Fruit fly (Drosophila melanogaster) whole organism, wandering third instar larva: ENCODE measurements around the gene CG15484.
A peak's percentile ranks its signal among the peaks of the same experiment; 100 is the strongest.

Experiments
- Abd-B ChIP-seq: fragments of >200 bp; optimal IDR thresholded peaks from 2 replicates; lab custom pipeline; 2017; ENCODE audit warnings: missing biosample characterization, missing genetic modification characterization
- CG32264 ChIP-seq: fragments of 200-800 bp; sonication (Bioruptor generic); optimal IDR thresholded peaks from 2 replicates; lab custom pipeline; 2016; ENCODE audit warnings: missing biosample characterization, missing genetic modification characterization
- CG9705 ChIP-seq: fragments of 200-800 bp; sonication (Bioruptor generic); optimal IDR thresholded peaks from 2 replicates; lab custom pipeline; 2018; ENCODE audit warnings: missing biosample characterization, mild to moderate bottlenecking, missing genetic modification characterization
- CrebA ChIP-seq: fragments of 200-800 bp; sonication (Bioruptor generic); optimal IDR thresholded peaks from 2 replicates; lab custom pipeline; 2016; ENCODE audit warnings: missing biosample characterization, mild to moderate bottlenecking, missing genetic modification characterization, borderline replicate concordance
- Dfd ChIP-seq: fragments of >200 bp; optimal IDR thresholded peaks from 2 replicates; lab custom pipeline; 2017; ENCODE audit warnings: missing biosample characterization, missing genetic modification characterization
- Dif ChIP-seq: fragments of 200-275, 200-300 bp; sonication (Bioruptor generic); optimal IDR thresholded peaks from 2 replicates; lab custom pipeline; 2018; ENCODE audit warnings: missing biosample characterization, missing genetic modification characterization; ENCODE audit not compliant: partially characterized antibody
- GATAd ChIP-seq: sonication (Bioruptor generic); optimal IDR thresholded peaks from 2 replicates; lab custom pipeline; 2016; ENCODE audit warnings: missing biosample characterization, missing genetic modification characterization
- HLH106 ChIP-seq: fragments of 200-800 bp; optimal IDR thresholded peaks from 3 replicates; lab custom pipeline; 2019; ENCODE audit warnings: missing biosample characterization, mild to moderate bottlenecking, missing genetic modification characterization, moderate library complexity
- Hnf4 ChIP-seq: fragments of 200-800 bp; sonication (Bioruptor generic); optimal IDR thresholded peaks from 2 replicates; lab custom pipeline; 2016; ENCODE audit warnings: missing biosample characterization, mild to moderate bottlenecking, missing genetic modification characterization
- Hr78 ChIP-seq: fragments of >200 bp; optimal IDR thresholded peaks from 2 replicates; lab custom pipeline; 2017; ENCODE audit warnings: missing biosample characterization, missing genetic modification characterization
- Hr83 ChIP-seq: fragments of 200-300 bp; sonication (Bioruptor generic); optimal IDR thresholded peaks from 2 replicates; lab custom pipeline; 2016; ENCODE audit warnings: missing biosample characterization, mild to moderate bottlenecking, missing genetic modification characterization, moderate library complexity; ENCODE audit not compliant: poor library complexity, severe bottlenecking
- Jra ChIP-seq: sonication (Bioruptor generic); optimal IDR thresholded peaks from 2 replicates; lab custom pipeline; 2016; ENCODE audit warnings: missing biosample characterization, missing genetic modification characterization
- Mio ChIP-seq: sonication (Bioruptor generic); optimal IDR thresholded peaks from 2 replicates; lab custom pipeline; 2016; ENCODE audit warnings: missing biosample characterization, missing genetic modification characterization
- Myc ChIP-seq: fragments of >200 bp; optimal IDR thresholded peaks from 2 replicates; lab custom pipeline; 2017
- N ChIP-seq: fragments of >200 bp; optimal IDR thresholded peaks from 2 replicates; lab custom pipeline; 2018; ENCODE audit warnings: missing biosample characterization, missing external identifiers, missing genetic modification characterization
- OdsH ChIP-seq: fragments of 200-800 bp; sonication (Bioruptor generic); optimal IDR thresholded peaks from 2 replicates; lab custom pipeline; 2016; ENCODE audit warnings: missing biosample characterization, mild to moderate bottlenecking, missing genetic modification characterization
- Rel ChIP-seq, 2 experiments: fragments of 200-800 bp; sonication (Bioruptor generic) in 1 of 2; optimal IDR thresholded peaks; 2 replicates in 1 of 2; 3 replicates in 1 of 2; lab custom pipeline; 2016 to 2019; ENCODE audit warnings: mild to moderate bottlenecking in 2 of 2, missing biosample characterization in 2 of 2, missing genetic modification characterization in 2 of 2, moderate library complexity in 1 of 2
- Sp1 ChIP-seq: fragments of 200-800 bp; sonication (Bioruptor generic); optimal IDR thresholded peaks from 3 replicates; lab custom pipeline; 2019; ENCODE audit warnings: missing biosample characterization, mild to moderate bottlenecking, missing genetic modification characterization, moderate library complexity
- Vsx2 ChIP-seq: fragments of 200-300, 225-300 bp; sonication (Bioruptor generic); optimal IDR thresholded peaks from 2 replicates; lab custom pipeline; 2018; ENCODE audit warnings: missing biosample characterization, missing genetic modification characterization; ENCODE audit not compliant: partially characterized antibody
- br ChIP-seq: fragments of 200-800 bp; sonication (Bioruptor generic); optimal IDR thresholded peaks from 2 replicates; lab custom pipeline; 2016; ENCODE audit warnings: missing biosample characterization, missing genetic modification characterization
- brk ChIP-seq: fragments of 200-800 bp; sonication (Bioruptor generic); optimal IDR thresholded peaks from 2 replicates; lab custom pipeline; 2016; ENCODE audit warnings: missing biosample characterization, mild to moderate bottlenecking, missing genetic modification characterization
- dl ChIP-seq, 2 experiments: fragments of 175-275, 200-275 bp in 1 of 2; fragments of 200-275 bp in 1 of 2; sonication (Bioruptor generic); optimal IDR thresholded peaks; lab custom pipeline; 2018; ENCODE audit warnings: mild to moderate bottlenecking in 2 of 2, missing biosample characterization in 2 of 2, missing genetic modification characterization in 2 of 2, moderate library complexity in 2 of 2; ENCODE audit not compliant: partially characterized antibody in 2 of 2, insufficient read depth in 1 of 2
- dmrt93B ChIP-seq: fragments of 200-800 bp; sonication (Bioruptor generic); optimal IDR thresholded peaks from 2 replicates; lab custom pipeline; 2018; ENCODE audit warnings: missing biosample characterization, mild to moderate bottlenecking, missing genetic modification characterization
- dsf ChIP-seq: sonication (Bioruptor generic); optimal IDR thresholded peaks from 2 replicates; lab custom pipeline; 2016; ENCODE audit warnings: missing biosample characterization, missing genetic modification characterization, borderline replicate concordance
- ey ChIP-seq: fragments of 200-800 bp; sonication (Bioruptor generic); optimal IDR thresholded peaks from 2 replicates; lab custom pipeline; 2016; ENCODE audit warnings: missing biosample characterization, missing genetic modification characterization
- foxo ChIP-seq, 2 experiments: fragments of 200-800 bp; sonication (Bioruptor generic); optimal IDR thresholded peaks; 2 replicates in 1 of 2; 3 replicates in 1 of 2; lab custom pipeline; 2016 to 2017; ENCODE audit warnings: missing biosample characterization in 2 of 2, missing genetic modification characterization in 2 of 2
- fru ChIP-seq: fragments of 200-800 bp; sonication (Bioruptor generic); optimal IDR thresholded peaks from 3 replicates; lab custom pipeline; 2016; ENCODE audit warnings: missing biosample characterization, mild to moderate bottlenecking, missing genetic modification characterization
- h ChIP-seq: fragments of 200-800 bp; sonication (Bioruptor generic); optimal IDR thresholded peaks from 3 replicates; lab custom pipeline; 2016; ENCODE audit warnings: missing biosample characterization, mild to moderate bottlenecking, missing genetic modification characterization
- jim ChIP-seq: fragments of 175-275, 200-325 bp; sonication (Bioruptor generic); optimal IDR thresholded peaks from 2 replicates; lab custom pipeline; 2016; ENCODE audit warnings: missing biosample characterization, mild to moderate bottlenecking, missing genetic modification characterization
- lola ChIP-seq: fragments of >200 bp; optimal IDR thresholded peaks from 2 replicates; lab custom pipeline; 2017; ENCODE audit warnings: missing biosample characterization, missing genetic modification characterization
- pan ChIP-seq: fragments of >200 bp; optimal IDR thresholded peaks from 2 replicates; lab custom pipeline; 2017
- psq ChIP-seq: fragments of 200-800 bp; sonication (Bioruptor generic); optimal IDR thresholded peaks from 3 replicates; lab custom pipeline; 2017; ENCODE audit warnings: missing biosample characterization, mild to moderate bottlenecking, missing genetic modification characterization, moderate library complexity
- rgr ChIP-seq: fragments of 200-800 bp; sonication (Bioruptor generic); optimal IDR thresholded peaks from 3 replicates; lab custom pipeline; 2016; ENCODE audit warnings: missing biosample characterization, mild to moderate bottlenecking, missing genetic modification characterization
- sage ChIP-seq: fragments of 200-800 bp; sonication (Bioruptor generic); optimal IDR thresholded peaks from 2 replicates; lab custom pipeline; 2016; ENCODE audit warnings: missing biosample characterization, mild to moderate bottlenecking, missing genetic modification characterization
- sv ChIP-seq: fragments of 200-800 bp; sonication (Bioruptor generic); optimal IDR thresholded peaks from 3 replicates; lab custom pipeline; 2016; ENCODE audit warnings: missing biosample characterization, missing genetic modification characterization
- tai ChIP-seq: sonication (Bioruptor generic); optimal IDR thresholded peaks from 2 replicates; lab custom pipeline; 2016; ENCODE audit warnings: missing biosample characterization, missing genetic modification characterization
- usp ChIP-seq: fragments of >200 bp; optimal IDR thresholded peaks from 2 replicates; lab custom pipeline; 2017; ENCODE audit warnings: missing biosample characterization, missing genetic modification characterization
- woc ChIP-seq: sonication (Bioruptor generic); optimal IDR thresholded peaks from 2 replicates; lab custom pipeline; 2016; ENCODE audit warnings: missing biosample characterization, mild to moderate bottlenecking, missing genetic modification characterization

The CG15484 gene

DNA sequence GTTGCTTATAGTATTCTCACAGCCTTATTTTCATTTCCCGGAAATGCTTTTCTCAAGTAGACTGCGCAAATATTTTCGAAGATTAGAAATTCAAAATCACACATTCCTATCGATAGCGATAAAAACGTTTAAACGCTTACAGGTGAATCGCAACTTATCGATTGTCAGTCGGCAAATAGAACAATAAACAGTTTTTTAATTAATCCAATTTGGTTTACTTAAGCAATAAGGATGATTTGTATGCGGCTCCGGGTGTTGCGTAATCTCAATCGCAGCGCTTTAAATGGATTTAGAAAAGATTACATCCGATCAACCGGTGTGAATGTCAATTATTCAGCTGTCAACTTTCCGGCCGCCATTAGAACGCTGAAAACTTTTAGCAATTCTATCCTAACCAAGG, at the start of gene CG15484, which contains the start of gene CG6180:
CG15484 (minus strand) TSS at position 172 of the 400 bp plus-strand sequence.
CG6180 (plus strand) TSS at position 122 of the 400 bp plus-strand sequence.
- TF ChIP-seq Rel (GFP tag; optimal IDR thresholded peaks at IDR 0.05; lab: Kevin White, UChicago) (no peak), Rel (tag; optimal IDR thresholded peaks at IDR 0.05; lab: Kevin White, UChicago) (peak; percentile 56), ey (GFP tag; lab: Kevin White, UChicago) (no peak), CG9705 (GFP tag; lab: Kevin White, UChicago) (peak; percentile 8), rgr (GFP tag; lab: Kevin White, UChicago) (peak; percentile 46), woc (no peak), Myc (lab: Kevin White, UChicago) (peak; percentile 41)

- TF ChIP-seq pan (lab: Kevin White, UChicago) (no peak), foxo (GFP tag; optimal IDR thresholded peaks at IDR 0.05; lab: Kevin White, UChicago) (peak in 1 of 2 experiments; percentile 1)
Measured at dm6 chr2L:12756417-12756816, 48.9 kb upstream of the CG15484 start.

DNA sequence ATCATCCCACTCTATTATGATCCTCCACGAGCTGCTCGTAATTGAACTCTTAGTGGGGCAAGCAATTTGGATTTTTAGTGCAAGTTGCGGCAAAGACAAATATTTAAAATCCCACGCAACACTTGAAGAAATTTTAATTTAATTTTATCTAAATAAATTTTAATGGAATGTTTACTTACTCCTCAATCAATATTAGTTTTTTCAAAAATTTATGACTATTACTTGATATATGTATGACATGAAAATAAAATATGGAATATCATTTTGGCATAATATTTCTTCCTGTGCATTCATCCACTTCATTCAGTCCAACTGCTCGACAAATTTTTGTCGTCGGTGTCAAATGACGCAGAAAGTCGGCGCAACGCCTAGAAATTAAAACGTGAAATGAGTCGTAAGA, 42.5 kb upstream of the CG15484 start:
- TF ChIP-seq ey (GFP tag; lab: Kevin White, UChicago) (no peak), woc (no peak), Hnf4 (no peak), dsf (GFP tag; lab: Kevin White, UChicago) (no peak)

DNA sequence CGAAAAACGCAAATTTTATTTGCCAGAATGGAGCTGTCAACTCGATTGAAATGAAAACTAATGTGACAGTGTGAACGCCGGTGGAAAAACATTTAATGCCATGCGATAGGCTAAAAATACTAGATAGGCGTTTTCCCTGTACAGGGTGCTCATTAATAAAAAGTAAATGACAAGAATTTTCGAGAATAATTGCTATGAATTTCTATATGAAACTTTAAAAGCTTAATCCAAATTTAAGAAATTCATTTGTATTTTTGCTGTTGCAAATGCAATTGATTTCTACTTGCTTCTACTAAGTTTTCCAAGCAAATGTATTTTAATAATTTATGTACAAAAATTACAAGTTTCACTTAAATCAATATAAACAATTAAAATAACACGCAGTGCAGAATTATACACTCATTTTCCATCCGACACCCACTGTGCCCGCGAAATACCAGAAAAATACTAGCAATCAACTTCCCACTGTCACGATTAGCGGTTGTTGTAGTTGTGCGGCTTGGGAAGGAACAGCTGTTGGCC, 14.3 kb upstream of the CG15484 start, which contains the start of gene Pih1D1:
Pih1D1 (minus strand) TSS at position 50 of the 522 bp plus-strand sequence.
- TF ChIP-seq pan (lab: Kevin White, UChicago) = no peak
- TF ChIP-seq Hr83 (GFP tag; lab: Kevin White, UChicago) = no peak
- TF ChIP-seq sage (GFP tag; lab: Kevin White, UChicago) = peak; percentile 82
- peak; percentile 96 for TF ChIP-seq dmrt93B (GFP tag; lab: Kevin White, UChicago)
- TF ChIP-seq Hnf4 = peak; percentile 85
- TF ChIP-seq dsf (GFP tag; lab: Kevin White, UChicago) = peak; percentile 80
- no peak for TF ChIP-seq Vsx2 (GFP tag; lab: Kevin White, UChicago)
- no peak for TF ChIP-seq N (GFP tag; lab: Kevin White, UChicago)
- peak; percentile 82 for TF ChIP-seq Jra (GFP tag; lab: Kevin White, UChicago)
- TF ChIP-seq br (GFP tag; lab: Kevin White, UChicago) = peak; percentile 84
- no peak for TF ChIP-seq CrebA (GFP tag; lab: Kevin White, UChicago)
- peak; percentile 92 for TF ChIP-seq fru (GFP tag; lab: Kevin White, UChicago)
- TF ChIP-seq dl (GFP tag; optimal IDR thresholded peaks at IDR 0.05; lab: Kevin White, UChicago; ENCODE audit: insufficient read depth in 1 of 2, partially characterized antibody in 2 of 2) = no peak
- TF ChIP-seq GATAd = peak; percentile 55
- TF ChIP-seq ey (GFP tag; lab: Kevin White, UChicago) = peak; percentile 92
- TF ChIP-seq lola (GFP tag; lab: Kevin White, UChicago) = no peak
- no peak for TF ChIP-seq usp (GFP tag; lab: Kevin White, UChicago)
- TF ChIP-seq Myc (lab: Kevin White, UChicago) = no peak
- peak; percentile 83 for TF ChIP-seq psq (GFP tag; lab: Kevin White, UChicago)
- TF ChIP-seq CG9705 (GFP tag; lab: Kevin White, UChicago) = peak; percentile 95
- TF ChIP-seq h (GFP tag; lab: Kevin White, UChicago) = peak; percentile 92
- TF ChIP-seq Rel (GFP tag; optimal IDR thresholded peaks at IDR 0.05; lab: Kevin White, UChicago) = peak; percentile 10
- TF ChIP-seq Rel (tag; optimal IDR thresholded peaks at IDR 0.05; lab: Kevin White, UChicago) = peak; percentile 61
- TF ChIP-seq tai (GFP tag; lab: Kevin White, UChicago) = no peak
- peak; percentile 91 for TF ChIP-seq rgr (GFP tag; lab: Kevin White, UChicago)
- TF ChIP-seq Sp1 (GFP tag; lab: Kevin White, UChicago) = peak; percentile 92
- TF ChIP-seq Hr78 = no peak
- no peak for TF ChIP-seq Dif (GFP tag; lab: Kevin White, UChicago)
- TF ChIP-seq brk (GFP tag; lab: Kevin White, UChicago) = no peak
- peak; percentile 40 to 96 for TF ChIP-seq foxo (GFP tag; optimal IDR thresholded peaks at IDR 0.05; lab: Kevin White, UChicago)
- TF ChIP-seq Abd-B (GFP tag; lab: Kevin White, UChicago) = no peak
- TF ChIP-seq Dfd (GFP tag; lab: Kevin White, UChicago) = no peak
- TF ChIP-seq OdsH = peak; percentile 89
- TF ChIP-seq HLH106 (tag; lab: Kevin White, UChicago) = peak; percentile 98
- peak; percentile 71 for TF ChIP-seq CG32264
- TF ChIP-seq Mio (GFP tag; lab: Kevin White, UChicago) = peak; percentile 45
- peak; percentile 95 for TF ChIP-seq sv (GFP tag; lab: Kevin White, UChicago)
- peak; percentile 87 for TF ChIP-seq woc
- TF ChIP-seq jim (GFP tag; lab: Kevin White, UChicago) = no peak
- TF ChIP-seq, all 38 proteins: peak for 22
